Worm (Caenorhabditis elegans): Measurements from ENCODE around the gene nspc-19.

DNA sequence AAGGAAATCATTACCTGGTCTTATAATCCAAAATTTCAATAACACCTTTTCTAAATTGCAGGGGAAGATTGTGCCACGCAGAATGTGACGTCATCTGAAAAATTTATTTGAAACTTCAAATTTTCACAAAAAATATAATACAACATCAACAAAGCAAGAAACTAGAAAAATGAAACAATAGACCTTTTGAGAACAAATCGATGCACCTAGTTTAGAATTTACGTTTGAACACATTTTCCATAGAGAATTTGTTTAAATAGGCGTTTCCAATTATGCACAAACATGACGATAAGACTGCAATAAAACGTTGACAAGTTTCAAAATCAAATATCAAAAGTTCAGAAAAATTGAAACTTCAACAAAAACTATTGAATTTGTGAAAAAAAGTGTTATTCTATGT is 15.7 kb upstream of the nspc-19 start, which contains the start of gene fbxa-141:
- TF ChIP-seq drap-1 (GFP tag; optimal IDR thresholded peaks at IDR 0.05) (no peak), sem-2 (GFP tag; optimal IDR thresholded peaks at IDR 0.05) (no peak), ceh-43 (GFP tag; optimal IDR thresholded peaks at IDR 0.05) (no peak), ceh-39 (tag; optimal IDR thresholded peaks at IDR 0.05) (no peak), blmp-1 (tag; optimal IDR thresholded peaks at IDR 0.05) (no peak), nhr-28 (tag; optimal IDR thresholded peaks at IDR 0.05) (no peak), snpc-4 (tag; optimal IDR thresholded peaks at IDR 0.05) (no peak), lin-13 (tag; optimal IDR thresholded peaks at IDR 0.05) (no peak), nhr-76 (tag; optimal IDR thresholded peaks at IDR 0.05) (no peak)

All from whole organism, mixed stage, embryonic.